Fruit fly (Drosophila melanogaster): ENCODE data around the gene mRpL23.

mRpL23 gene

DNA sequence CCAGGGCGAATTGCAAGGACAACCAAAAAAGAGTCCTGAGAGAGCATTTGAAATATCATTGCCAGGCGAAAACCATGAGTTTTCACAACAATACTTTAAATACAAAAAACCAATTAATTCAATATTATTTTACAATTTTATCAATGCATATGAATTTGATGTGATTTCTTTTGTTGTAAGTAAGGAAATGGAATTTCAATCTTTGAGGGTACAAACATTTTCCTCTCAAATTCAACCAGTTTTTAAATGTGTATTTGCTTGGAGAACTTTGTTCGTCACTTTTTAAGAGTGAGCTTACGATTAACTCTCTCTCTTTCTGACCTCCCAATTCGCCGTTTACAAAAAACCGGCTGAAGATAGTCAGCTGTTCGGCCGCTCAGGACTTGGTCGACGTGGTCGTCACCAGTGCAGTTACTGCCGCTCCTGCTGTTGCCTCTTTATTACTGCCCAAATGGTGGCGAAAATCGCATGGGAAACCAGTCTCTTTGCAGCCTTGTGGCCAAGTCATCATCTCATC lies 38.1 kb upstream of the mRpL23 start (continued):
- TF ChIP-seq CG14710 (tag; optimal IDR thresholded peaks at IDR 0.05), result no peak
- no peak for TF ChIP-seq dm (GFP tag; optimal IDR thresholded peaks at IDR 0.05)
- TF ChIP-seq Usf (GFP tag; optimal IDR thresholded peaks at IDR 0.05), result no peak
- TF ChIP-seq eyg (GFP tag; optimal IDR thresholded peaks at IDR 0.05), result no peak
- TF ChIP-seq CG9215 (GFP tag; IDR thresholded peaks at IDR 0.05), result peak; percentile 86
- no peak for TF ChIP-seq Optix (GFP tag; IDR thresholded peaks at IDR 0.05)
- TF ChIP-seq Camta (GFP tag; optimal IDR thresholded peaks at IDR 0.05), result no peak
- peak; percentile 29; the same call in 1 of the 2 replicates for TF ChIP-seq vvl (GFP tag; IDR thresholded peaks at IDR 0.05)
- no peak for TF ChIP-seq H15 (GFP tag; IDR thresholded peaks at IDR 0.05)
- no peak for TF ChIP-seq CG3407 (GFP tag; optimal IDR thresholded peaks at IDR 0.05)
- no peak for TF ChIP-seq CG10654 (GFP tag; optimal IDR thresholded peaks at IDR 0.05)
- TF ChIP-seq CG1647 (GFP tag; optimal IDR thresholded peaks at IDR 0.05), result no peak
- TF ChIP-seq grau (tag; optimal IDR thresholded peaks at IDR 0.05), result peak; percentile 61
- no peak for TF ChIP-seq CG1603 (tag; optimal IDR thresholded peaks at IDR 0.05)
- no peak for TF ChIP-seq sr (GFP tag; IDR thresholded peaks at IDR 0.05)
- TF ChIP-seq CG10979 (tag; optimal IDR thresholded peaks at IDR 0.05), result no peak
- TF ChIP-seq corto (GFP tag; optimal IDR thresholded peaks at IDR 0.05), result peak; percentile 62
- TF ChIP-seq unpg (GFP tag; optimal IDR thresholded peaks at IDR 0.05), result peak; percentile 22
- no peak for TF ChIP-seq ken (GFP tag; IDR thresholded peaks at IDR 0.05)
- no peak for TF ChIP-seq CG15696 (tag; optimal IDR thresholded peaks at IDR 0.05)
- no peak for TF ChIP-seq Dip2 (GFP tag; IDR thresholded peaks at IDR 0.05)
- TF ChIP-seq wdn (GFP tag; IDR thresholded peaks at IDR 0.05), result 0 out of 2 replicates have a peak, but pooled peaks have one; percentile 6
- TF ChIP-seq usp (GFP tag; optimal IDR thresholded peaks at IDR 0.05), result no peak
- no peak for TF ChIP-seq ftz-f1 (GFP tag; optimal IDR thresholded peaks at IDR 0.05)
- TF ChIP-seq CkIIα-i1 (GFP tag; IDR thresholded peaks at IDR 0.05), result no peak
- peak; percentile 56 for TF ChIP-seq Fer3 (tag; optimal IDR thresholded peaks at IDR 0.05)
- no peak for TF ChIP-seq prd (optimal IDR thresholded peaks at IDR 0.05)
- no peak for TF ChIP-seq prd (GFP tag; IDR thresholded peaks at IDR 0.05)
- no peak for TF ChIP-seq CG8290 (GFP tag; optimal IDR thresholded peaks at IDR 0.05)
- no peak for TF ChIP-seq CG8290 (tag; optimal IDR thresholded peaks at IDR 0.05)
- no peak for TF ChIP-seq CG3726 (GFP tag; IDR thresholded peaks at IDR 0.05)
- TF ChIP-seq fd64A (GFP tag; optimal IDR thresholded peaks at IDR 0.05), result no peak
- peak; percentile 6 for TF ChIP-seq CG4424 (GFP tag; optimal IDR thresholded peaks at IDR 0.05)
- no peak for TF ChIP-seq bowl (GFP tag; IDR thresholded peaks at IDR 0.05)
- TF ChIP-seq al (GFP tag; IDR thresholded peaks at IDR 0.05), result no peak
- TF ChIP-seq eve (GFP tag; optimal IDR thresholded peaks at IDR 0.05), result no peak
- no peak for TF ChIP-seq oc (tag; optimal IDR thresholded peaks at IDR 0.05)
- peak; percentile 53 for TF ChIP-seq CG3163 (GFP tag; optimal IDR thresholded peaks at IDR 0.05)
- no peak for TF ChIP-seq crol (GFP tag; IDR thresholded peaks at IDR 0.05)
- no peak for TF ChIP-seq slp2 (GFP tag; optimal IDR thresholded peaks at IDR 0.05)
- TF ChIP-seq Mad (GFP tag; optimal IDR thresholded peaks at IDR 0.05), result no peak
- peak; percentile 51 for TF ChIP-seq CG13296 (GFP tag; optimal IDR thresholded peaks at IDR 0.05)
- TF ChIP-seq Bdp1 (GFP tag; optimal IDR thresholded peaks at IDR 0.05), result no peak
- TF ChIP-seq ERR (GFP tag; optimal IDR thresholded peaks at IDR 0.05), result no peak
- TF ChIP-seq Meics (GFP tag; optimal IDR thresholded peaks at IDR 0.05), result peak; percentile 69
- no peak for TF ChIP-seq CG4820 (GFP tag; optimal IDR thresholded peaks at IDR 0.05)
- TF ChIP-seq CG8944 (GFP tag; optimal IDR thresholded peaks at IDR 0.05), result no peak
- peak; percentile 36 for TF ChIP-seq Sox100B (GFP tag; optimal IDR thresholded peaks at IDR 0.05)
- TF ChIP-seq Scr (GFP tag; IDR thresholded peaks at IDR 0.05; ENCODE audit: partially characterized antibody), result no peak
- no peak for TF ChIP-seq inv (GFP tag; IDR thresholded peaks at IDR 0.05; ENCODE audit: partially characterized antibody)
- no peak for TF ChIP-seq CG16815 (GFP tag; optimal IDR thresholded peaks at IDR 0.05)
- 0 out of 2 replicates have a peak, but pooled peaks have one; percentile 33 for TF ChIP-seq ranshi (GFP tag; IDR thresholded peaks at IDR 0.05)
- TF ChIP-seq CG11398 (GFP tag; optimal IDR thresholded peaks at IDR 0.05), result no peak

Measured in whole organism, embryonic.